Fruit fly (Drosophila melanogaster): ENCODE data around the gene CG3632.

Gene CG3632

dm6 chrX:16323536-16323935, 27.1 kb downstream of the CG3632 start:
- no peak for TF ChIP-seq Hr4 (GFP tag; optimal IDR thresholded peaks at IDR 0.05)
- TF ChIP-seq CG3919 (GFP tag; optimal IDR thresholded peaks at IDR 0.05): no peak
- no peak for TF ChIP-seq fkh (GFP tag; optimal IDR thresholded peaks at IDR 0.05)
- TF ChIP-seq CG6792 (GFP tag; optimal IDR thresholded peaks at IDR 0.05): no peak
- TF ChIP-seq CG8632 (GFP tag; optimal IDR thresholded peaks at IDR 0.05): no peak
- no peak for TF ChIP-seq Hr39 (GFP tag; optimal IDR thresholded peaks at IDR 0.05)
- TF ChIP-seq Eip78C (GFP tag): peak; percentile 19

dm6 chrX:16325472-16325871, 29.0 kb downstream of the CG3632 start, which contains the start of gene CalpC:
Gene CalpC, plus strand, starts transcription at chrX:16325763.
- peak; percentile 48 for TF ChIP-seq CG1621 (tag; optimal IDR thresholded peaks at IDR 0.05)
- no peak for TF ChIP-seq Ets96B (tag; optimal IDR thresholded peaks at IDR 0.05)
- TF ChIP-seq CG8319 (GFP tag; optimal IDR thresholded peaks at IDR 0.05): no peak
- peak; percentile 13 to 45 for TF ChIP-seq ss (GFP tag; optimal IDR thresholded peaks at IDR 0.05)

- no peak for TF ChIP-seq CG3032 (tag; optimal IDR thresholded peaks at IDR 0.05)
Measured at dm6 chrX:16330659-16331058, 34.2 kb downstream of the CG3632 start, which contains the start of gene CG9919. Gene CG9919, minus strand, starts transcription at chrX:16330759.

- TF ChIP-seq Eip78C (GFP tag) (peak; percentile 59), Sox15 (GFP tag; optimal IDR thresholded peaks at IDR 0.05) (no peak), CG6276 (GFP tag; optimal IDR thresholded peaks at IDR 0.05) (no peak), CG7368 (GFP tag; optimal IDR thresholded peaks at IDR 0.05) (no peak), fkh (GFP tag; optimal IDR thresholded peaks at IDR 0.05) (peak; percentile 90)
Measured at dm6 chrX:16331562-16332233, 35.2 kb downstream of the CG3632 start.

dm6 chrX:16332615-16333288, 36.3 kb downstream of the CG3632 start:
- TF ChIP-seq CG11902 (GFP tag; optimal IDR thresholded peaks at IDR 0.05) (peak; percentile 87), Ets21C (GFP tag; optimal IDR thresholded peaks at IDR 0.05) (peak; percentile 92), CG15336 (GFP tag; IDR thresholded peaks at IDR 0.05) (peak; percentile 97), Ets96B (tag; optimal IDR thresholded peaks at IDR 0.05) (peak; percentile 95), Sox14 (GFP tag; optimal IDR thresholded peaks at IDR 0.05) (peak; percentile 98), topi (GFP tag; optimal IDR thresholded peaks at IDR 0.05) (peak; percentile 98), fd59A (GFP tag; optimal IDR thresholded peaks at IDR 0.05) (peak; percentile 97), achi (GFP tag; optimal IDR thresholded peaks at IDR 0.05) (peak; percentile 94), svp (GFP tag) (peak; percentile 98), CG7368 (GFP tag; optimal IDR thresholded peaks at IDR 0.05) (peak; percentile 93), vri (GFP tag; optimal IDR thresholded peaks at IDR 0.05) (peak; percentile 91), CG3919 (GFP tag; optimal IDR thresholded peaks at IDR 0.05) (peak; percentile 93), Eip78C (GFP tag) (peak; percentile 99), OdsH (GFP tag; optimal IDR thresholded peaks at IDR 0.05) (peak; percentile 95), CG8119 (GFP tag; IDR thresholded peaks at IDR 0.05) (peak; percentile 97), CG1621 (tag; optimal IDR thresholded peaks at IDR 0.05) (peak; percentile 95), Sox15 (GFP tag; optimal IDR thresholded peaks at IDR 0.05) (peak; percentile 92), esn (GFP tag; optimal IDR thresholded peaks at IDR 0.05) (peak; percentile 98), Eip93F (GFP tag; optimal IDR thresholded peaks at IDR 0.05) (peak; percentile 88), CG6792 (GFP tag; optimal IDR thresholded peaks at IDR 0.05) (peak; percentile 94), CG6808 (GFP tag; optimal IDR thresholded peaks at IDR 0.05) (peak; percentile 97), CG31627 (GFP tag; optimal IDR thresholded peaks at IDR 0.05) (peak; percentile 96), Hr39 (GFP tag; optimal IDR thresholded peaks at IDR 0.05) (peak; percentile 96), CG10631 (GFP tag; optimal IDR thresholded peaks at IDR 0.05) (peak; percentile 95), CG6854 (GFP tag; optimal IDR thresholded peaks at IDR 0.05) (peak; percentile 94), Hr38 (GFP tag; optimal IDR thresholded peaks at IDR 0.05) (no peak), dac (GFP tag; optimal IDR thresholded peaks at IDR 0.05) (peak; percentile 97), CG3032 (tag; optimal IDR thresholded peaks at IDR 0.05) (peak; percentile 97), Met (GFP tag; optimal IDR thresholded peaks at IDR 0.05) (peak; percentile 97), pdm3 (GFP tag; optimal IDR thresholded peaks at IDR 0.05) (peak; percentile 97), net (GFP tag; optimal IDR thresholded peaks at IDR 0.05) (peak; percentile 95), Sox102F (GFP tag; optimal IDR thresholded peaks at IDR 0.05) (peak; percentile 97), Blimp-1 (GFP tag; optimal IDR thresholded peaks at IDR 0.05) (peak; percentile 91), Hr4 (GFP tag; optimal IDR thresholded peaks at IDR 0.05) (peak; percentile 97), CG4318 (GFP tag; optimal IDR thresholded peaks at IDR 0.05) (peak; percentile 95)

Data from whole organism, prepupa.